Worm (Caenorhabditis elegans) whole organism, late embryonic: Measurements from ENCODE around the gene C16B8.3.

Source experiments
- C08G9.2 ChIP-seq: sonication (generic microtip); optimal IDR thresholded peaks from 2 replicates; lab custom pipeline; 2016; ENCODE audit warnings: mild to moderate bottlenecking, missing genetic modification characterization, moderate library complexity, missing compliant biosample characterization
- C38D4.7 ChIP-seq: fragments of 200-800 bp; sonication (Bioruptor generic); optimal IDR thresholded peaks from 2 replicates; lab custom pipeline; 2018; ENCODE audit warnings: mild to moderate bottlenecking, missing genetic modification characterization, moderate library complexity, missing compliant biosample characterization
- F13H6.1 ChIP-seq: sonication (generic microtip); optimal IDR thresholded peaks from 2 replicates; lab custom pipeline; 2016; ENCODE audit warnings: missing genetic modification characterization, missing compliant biosample characterization
- K02D7.2 ChIP-seq: sonication (generic microtip); optimal IDR thresholded peaks from 2 replicates; lab custom pipeline; 2017; ENCODE audit warnings: mild to moderate bottlenecking, missing genetic modification characterization, missing compliant biosample characterization
- K09A11.1 ChIP-seq: sonication (generic microtip); optimal IDR thresholded peaks from 2 replicates; lab custom pipeline; 2017; ENCODE audit warnings: antibody characterized with exemption, mild to moderate bottlenecking, missing genetic modification characterization, missing compliant biosample characterization; ENCODE audit not compliant: insufficient read depth
- T23F11.4 ChIP-seq: fragments of 200-800 bp; sonication (Bioruptor generic); optimal IDR thresholded peaks from 2 replicates; lab custom pipeline; 2018; ENCODE audit warnings: mild to moderate bottlenecking, missing genetic modification characterization, missing compliant biosample characterization
- Y22D7AL.16 ChIP-seq: sonication (generic microtip); optimal IDR thresholded peaks from 2 replicates; lab custom pipeline; 2016; ENCODE audit warnings: missing genetic modification characterization, missing compliant biosample characterization
- ahr-1 ChIP-seq: sonication (generic microtip); optimal IDR thresholded peaks from 2 replicates; lab custom pipeline; 2016; ENCODE audit warnings: missing genetic modification characterization, missing compliant biosample characterization
- ama-1 ChIP-seq: fragments of 150-350 bp; optimal IDR thresholded peaks from 2 replicates; lab custom pipeline; 2014
- ceh-18 ChIP-seq: sonication (generic microtip); optimal IDR thresholded peaks from 2 replicates; lab custom pipeline; 2016; ENCODE audit warnings: missing genetic modification characterization, missing compliant biosample characterization
- ceh-19 ChIP-seq: fragments of 200-800 bp; sonication (Bioruptor generic); optimal IDR thresholded peaks from 2 replicates; lab custom pipeline; 2018; ENCODE audit warnings: mild to moderate bottlenecking, missing genetic modification characterization, missing compliant biosample characterization
- ceh-2 ChIP-seq: sonication (generic microtip); optimal IDR thresholded peaks from 2 replicates; lab custom pipeline; 2016; ENCODE audit warnings: missing genotype, missing genetic modification characterization, missing compliant biosample characterization
- ceh-30 ChIP-seq: fragments of 150-350 bp; optimal IDR thresholded peaks from 2 replicates; lab custom pipeline; 2014; ENCODE audit warnings: missing biosample characterization, missing genetic modification characterization
- ceh-31 ChIP-seq: sonication (generic microtip); optimal IDR thresholded peaks from 2 replicates; lab custom pipeline; 2016; ENCODE audit warnings: missing genetic modification characterization, missing compliant biosample characterization
- ceh-34 ChIP-seq: sonication (generic microtip); optimal IDR thresholded peaks from 2 replicates; lab custom pipeline; 2016; ENCODE audit warnings: mild to moderate bottlenecking, missing genetic modification characterization, missing compliant biosample characterization
- ceh-45 ChIP-seq: fragments of 200-800 bp; sonication (Bioruptor generic); IDR thresholded peaks from 2 replicates; pipeline ENCODE4 v1.3.6; 2022; ENCODE audit warnings: missing genetic modification reagents, missing genetic modification characterization, missing compliant biosample characterization
- ceh-48 ChIP-seq: sonication (generic microtip); optimal IDR thresholded peaks from 2 replicates; lab custom pipeline; 2016; ENCODE audit warnings: missing genetic modification characterization, inconsistent platforms, missing compliant biosample characterization
- ceh-6 ChIP-seq: fragments of 200-800 bp; sonication (Bioruptor generic); optimal IDR thresholded peaks from 2 replicates; lab custom pipeline; 2018; ENCODE audit warnings: mild to moderate bottlenecking, missing genetic modification characterization, missing compliant biosample characterization
- ceh-9 ChIP-seq: sonication (generic microtip); optimal IDR thresholded peaks from 2 replicates; lab custom pipeline; 2016; ENCODE audit warnings: mild to moderate bottlenecking, missing genetic modification characterization, inconsistent platforms, missing compliant biosample characterization
- che-1 ChIP-seq: sonication (generic microtip); optimal IDR thresholded peaks from 2 replicates; lab custom pipeline; 2016; ENCODE audit warnings: mild to moderate bottlenecking, missing genetic modification characterization, missing compliant biosample characterization
- dmd-4 ChIP-seq: sonication (generic microtip); optimal IDR thresholded peaks from 2 replicates; lab custom pipeline; 2016; ENCODE audit warnings: borderline replicate concordance, missing genetic modification characterization, missing compliant biosample characterization
- dve-1 ChIP-seq: sonication (generic microtip); optimal IDR thresholded peaks from 2 replicates; lab custom pipeline; 2017; ENCODE audit warnings: antibody characterized with exemption, mild to moderate bottlenecking, missing genetic modification characterization, missing compliant biosample characterization
- elt-2 ChIP-seq: sonication (generic microtip); optimal IDR thresholded peaks from 2 replicates; lab custom pipeline; 2016; ENCODE audit warnings: missing genetic modification reagents, missing genetic modification characterization, missing compliant biosample characterization
- eyg-1 ChIP-seq: sonication (generic microtip); optimal IDR thresholded peaks from 2 replicates; lab custom pipeline; 2016; ENCODE audit warnings: missing genotype, missing genetic modification characterization, missing compliant biosample characterization
- fax-1 ChIP-seq: sonication (generic microtip); optimal IDR thresholded peaks from 2 replicates; lab custom pipeline; 2016; ENCODE audit warnings: missing genotype, missing genetic modification characterization, missing compliant biosample characterization
- fkh-6 ChIP-seq: sonication (generic microtip); optimal IDR thresholded peaks from 2 replicates; lab custom pipeline; 2016; ENCODE audit warnings: missing genetic modification characterization, missing compliant biosample characterization
- hlh-13 ChIP-seq: fragments of 200-800 bp; sonication (Bioruptor generic); optimal IDR thresholded peaks from 2 replicates; lab custom pipeline; 2018; ENCODE audit warnings: mild to moderate bottlenecking, missing genetic modification characterization, missing compliant biosample characterization
- hlh-15 ChIP-seq: sonication (generic microtip); optimal IDR thresholded peaks from 2 replicates; lab custom pipeline; 2016; ENCODE audit warnings: missing genetic modification characterization, missing compliant biosample characterization
- hlh-6 ChIP-seq: sonication (generic microtip); optimal IDR thresholded peaks from 2 replicates; lab custom pipeline; 2016; ENCODE audit warnings: missing genotype, missing genetic modification characterization, missing compliant biosample characterization
- hlh-8 ChIP-seq: sonication (generic microtip); optimal IDR thresholded peaks from 2 replicates; lab custom pipeline; 2016; ENCODE audit warnings: missing genotype, missing genetic modification characterization, missing compliant biosample characterization
- lim-6 ChIP-seq: sonication (generic microtip); optimal IDR thresholded peaks from 2 replicates; lab custom pipeline; 2016; ENCODE audit warnings: missing genetic modification characterization, missing compliant biosample characterization
- lin-11 ChIP-seq: fragments of 200-800 bp; sonication (Bioruptor generic); optimal IDR thresholded peaks from 2 replicates; lab custom pipeline; 2018; ENCODE audit warnings: mild to moderate bottlenecking, missing genetic modification characterization, missing compliant biosample characterization
- madf-2 ChIP-seq: sonication (generic microtip); optimal IDR thresholded peaks from 2 replicates; lab custom pipeline; 2017; ENCODE audit warnings: missing genetic modification characterization, missing compliant biosample characterization
- nfya-1 ChIP-seq: sonication (generic microtip); optimal IDR thresholded peaks from 2 replicates; lab custom pipeline; 2017; ENCODE audit warnings: missing genetic modification characterization, mild to moderate bottlenecking, missing compliant biosample characterization, antibody characterized with exemption, moderate library complexity
- nhr-11 ChIP-seq: fragments of 150-350 bp; optimal IDR thresholded peaks from 2 replicates; lab custom pipeline; 2014; ENCODE audit warnings: missing biosample characterization, missing genetic modification characterization
- npax-4 ChIP-seq: sonication (generic microtip); optimal IDR thresholded peaks from 2 replicates; lab custom pipeline; 2016; ENCODE audit warnings: missing genetic modification characterization, missing compliant biosample characterization
- pag-3 ChIP-seq: sonication (generic microtip); optimal IDR thresholded peaks from 2 replicates; lab custom pipeline; 2016; ENCODE audit warnings: missing compliant biosample characterization, missing genetic modification characterization, borderline replicate concordance
- pax-1 ChIP-seq: fragments of 150-350 bp; optimal IDR thresholded peaks from 2 replicates; lab custom pipeline; 2014; ENCODE audit warnings: missing biosample characterization, missing genetic modification characterization
- pha-4 ChIP-seq: fragments of 150-350 bp; optimal IDR thresholded peaks from 2 replicates; lab custom pipeline; 2018; ENCODE audit warnings: missing biosample characterization, missing genetic modification reagents, missing genetic modification characterization
- pqm-1 ChIP-seq: sonication (generic microtip); optimal IDR thresholded peaks from 2 replicates; lab custom pipeline; 2016; ENCODE audit warnings: missing genetic modification characterization, missing compliant biosample characterization
- pros-1 ChIP-seq: fragments of 150-350 bp; optimal IDR thresholded peaks from 2 replicates; lab custom pipeline; 2014; ENCODE audit warnings: missing biosample characterization, missing genetic modification reagents, missing genetic modification characterization
- rnt-1 ChIP-seq: sonication (generic microtip); optimal IDR thresholded peaks from 2 replicates; lab custom pipeline; 2016; ENCODE audit warnings: missing genetic modification characterization, missing compliant biosample characterization
- sdc-2 ChIP-seq: sonication (generic microtip); optimal IDR thresholded peaks from 2 replicates; lab custom pipeline; 2016; ENCODE audit warnings: missing genotype, missing genetic modification characterization, missing compliant biosample characterization
- sox-2 ChIP-seq: fragments of 200-800 bp; sonication (Bioruptor generic); IDR thresholded peaks from 2 replicates; pipeline ENCODE4 v1.3.6; 2022; ENCODE audit warnings: missing genetic modification reagents, missing genetic modification characterization, missing compliant biosample characterization
- sox-4 ChIP-seq: sonication (generic microtip); optimal IDR thresholded peaks from 2 replicates; lab custom pipeline; 2017; ENCODE audit warnings: mild to moderate bottlenecking, missing genetic modification characterization, inconsistent platforms, missing compliant biosample characterization
- tbx-2 ChIP-seq: sonication (generic microtip); optimal IDR thresholded peaks from 2 replicates; lab custom pipeline; 2016; ENCODE audit warnings: missing genetic modification characterization, missing compliant biosample characterization
- tbx-7 ChIP-seq: sonication (generic microtip); optimal IDR thresholded peaks from 2 replicates; lab custom pipeline; 2016; ENCODE audit warnings: missing genotype, missing genetic modification characterization, missing compliant biosample characterization
- ttx-3 ChIP-seq: sonication (generic microtip); optimal IDR thresholded peaks from 2 replicates; lab custom pipeline; 2016; ENCODE audit warnings: missing genetic modification reagents, missing genetic modification characterization, missing compliant biosample characterization
- unc-3 ChIP-seq, 2 experiments: fragments of 200-800 bp in 1 of 2; sonication (Bioruptor generic) in 1 of 2; sonication (generic microtip) in 1 of 2; conservative IDR thresholded peaks in 1 of 2; optimal IDR thresholded peaks in 1 of 2; 2 replicates each; pipeline versions ENCODE4 v1.3.6 to Lab custom; 2016 to 2022; ENCODE audit warnings: missing compliant biosample characterization in 2 of 2, missing genetic modification characterization in 2 of 2, missing genetic modification reagents in 1 of 2
- unc-42 ChIP-seq: sonication (generic microtip); optimal IDR thresholded peaks from 2 replicates; lab custom pipeline; 2016; ENCODE audit warnings: missing genotype, missing genetic modification characterization, missing compliant biosample characterization
- unc-55 ChIP-seq: sonication (generic microtip); optimal IDR thresholded peaks from 2 replicates; lab custom pipeline; 2017; ENCODE audit warnings: missing biosample characterization, missing genetic modification reagents, missing genetic modification characterization
- zip-5 ChIP-seq: sonication (generic microtip); optimal IDR thresholded peaks from 2 replicates; lab custom pipeline; 2016; ENCODE audit warnings: missing genetic modification characterization, missing compliant biosample characterization
- ztf-16 ChIP-seq: sonication (generic microtip); optimal IDR thresholded peaks from 2 replicates; lab custom pipeline; 2017; ENCODE audit warnings: missing genetic modification characterization, missing compliant biosample characterization

Gene C16B8.3

ce11 chrX:3969980-3970403, 1.6 kb upstream of the C16B8.3 start:
- TF ChIP-seq ceh-9 (tag; lab: Kevin White, UChicago) (peak; percentile 3), C38D4.7 (GFP tag; lab: Kevin White, UChicago) (peak; percentile 79), ztf-16 (peak; percentile 58), elt-2 (tag; lab: Kevin White, UChicago) (peak; percentile 91), F13H6.1 (tag; lab: Kevin White, UChicago) (peak; percentile 19), unc-55 (GFP tag; lab: Kevin White, UChicago) (no peak), dve-1 (tag; lab: Kevin White, UChicago) (peak; percentile 73), pag-3 (tag; lab: Kevin White, UChicago) (no peak), sdc-2 (peak; percentile 89), ceh-30 (tag; lab: Kevin White, UChicago) (peak; percentile 24), ama-1 (lab: Kevin White, UChicago) (no peak), ceh-48 (tag; lab: Kevin White, UChicago) (peak; percentile 67), unc-3 (GFP tag; conservative IDR thresholded peaks at IDR 0.05; lab: Robert Waterston, UW) (peak; percentile 64), unc-3 (tag; optimal IDR thresholded peaks at IDR 0.05; lab: Kevin White, UChicago) (no peak), K02D7.2 (tag; lab: Kevin White, UChicago) (peak; percentile 64), fkh-6 (tag; lab: Kevin White, UChicago) (peak; percentile 72), lim-6 (tag; lab: Kevin White, UChicago) (no peak), nfya-1 (tag; lab: Kevin White, UChicago) (peak; percentile 71), fax-1 (tag; lab: Kevin White, UChicago) (peak; percentile 56), lin-11 (tag; lab: Kevin White, UChicago) (peak; percentile 58), pha-4 (tag; lab: Kevin White, UChicago) (no peak), T23F11.4 (peak; percentile 80), ceh-2 (tag; lab: Kevin White, UChicago) (peak; percentile 67), nhr-11 (tag; lab: Kevin White, UChicago) (no peak), tbx-7 (peak; percentile 41), pros-1 (tag; lab: Kevin White, UChicago) (peak; percentile 59), ceh-45 (GFP tag; lab: Robert Waterston, UW) (peak; percentile 74; the same call in 1 of the 2 replicates), K09A11.1 (peak; percentile 84), zip-5 (peak; percentile 65), hlh-6 (peak; percentile 89), ceh-34 (tag; lab: Kevin White, UChicago) (peak; percentile 76), pqm-1 (tag; lab: Kevin White, UChicago) (peak; percentile 63), dmd-4 (tag; lab: Kevin White, UChicago) (peak; percentile 76), sox-4 (tag; lab: Kevin White, UChicago) (peak; percentile 84), tbx-2 (tag; lab: Kevin White, UChicago) (peak; percentile 87), ceh-31 (peak; percentile 72), ceh-19 (peak; percentile 73), madf-2 (peak; percentile 79), hlh-8 (tag; lab: Kevin White, UChicago) (peak; percentile 56), ceh-18 (tag; lab: Kevin White, UChicago) (peak; percentile 54), ttx-3 (tag; lab: Kevin White, UChicago) (peak; percentile 76), sox-2 (GFP tag; lab: Robert Waterston, UW) (peak; percentile 84), unc-42 (tag; lab: Kevin White, UChicago) (peak; percentile 55), eyg-1 (peak; percentile 50), C08G9.2 (tag; lab: Kevin White, UChicago) (peak; percentile 81), npax-4 (tag; lab: Kevin White, UChicago) (peak; percentile 53), ceh-6 (GFP tag; lab: Kevin White, UChicago) (peak; percentile 88), che-1 (tag; lab: Kevin White, UChicago) (peak; percentile 81), pax-1 (peak; percentile 18), hlh-15 (tag; lab: Kevin White, UChicago) (no peak), ahr-1 (peak; percentile 70), hlh-13 (peak; percentile 78), Y22D7AL.16 (tag; lab: Kevin White, UChicago) (peak; percentile 64), rnt-1 (tag; lab: Kevin White, UChicago) (peak; percentile 40)
